Worm (Caenorhabditis elegans) whole organism, young adult: Measurements from ENCODE around the gene F49C12.5.

Experiments
- B0336.3 ChIP-seq: fragments of 200-800 bp; sonication (Bioruptor generic); IDR thresholded peaks from 2 replicates; pipeline ENCODE4 v1.3.6; 2022; ENCODE audit warnings: missing genetic modification characterization, missing compliant biosample characterization
- C06A6.2 ChIP-seq: fragments of 200-800 bp; sonication (Bioruptor generic); conservative IDR thresholded peaks from 2 replicates; pipeline ENCODE4 v1.3.6; 2022; ENCODE audit warnings: missing genetic modification characterization, missing compliant biosample characterization
- F10E7.11 ChIP-seq: sonication (generic microtip); optimal IDR thresholded peaks from 2 replicates; lab custom pipeline; 2017; ENCODE audit warnings: mild to moderate bottlenecking, missing genetic modification characterization, moderate library complexity, missing compliant biosample characterization
- F22D6.2 ChIP-seq: sonication (generic microtip); optimal IDR thresholded peaks from 2 replicates; lab custom pipeline; 2016; ENCODE audit warnings: mild to moderate bottlenecking, missing genetic modification characterization, missing compliant biosample characterization
- F37B4.10 ChIP-seq: fragments of 200-800 bp; sonication (Bioruptor generic); IDR thresholded peaks from 2 replicates; pipeline ENCODE4 v1.3.6; 2022; ENCODE audit warnings: missing genetic modification characterization, missing compliant biosample characterization
- F39B2.1 ChIP-seq: fragments of 200-800 bp; sonication (Bioruptor generic); IDR thresholded peaks from 2 replicates; pipeline ENCODE4 v1.3.6; 2022; ENCODE audit warnings: missing genetic modification reagents, missing genetic modification characterization, missing compliant biosample characterization
- F55B11.4 ChIP-seq: sonication (generic microtip); optimal IDR thresholded peaks from 2 replicates; lab custom pipeline; 2016; ENCODE audit warnings: missing compliant biosample characterization, missing genetic modification characterization, borderline replicate concordance; ENCODE audit not compliant: insufficient read depth
- akir-1 ChIP-seq: fragments of 200-800 bp; sonication (Bioruptor generic); optimal IDR thresholded peaks from 2 replicates; lab custom pipeline; 2018; ENCODE audit warnings: mild to moderate bottlenecking, missing genetic modification characterization, moderate library complexity, missing compliant biosample characterization
- ama-1 ChIP-seq, 3 experiments: fragments of 150-350 bp in 1 of 3; sonication (generic microtip) in 2 of 3; optimal IDR thresholded peaks; 2 replicates each; lab custom pipeline; 2014 to 2018; ENCODE audit warnings: missing biosample characterization in 2 of 3, missing genetic modification characterization in 2 of 3, missing genetic modification reagents in 2 of 3
- atf-7 ChIP-seq: sonication (generic microtip); optimal IDR thresholded peaks from 2 replicates; lab custom pipeline; 2017; ENCODE audit warnings: mild to moderate bottlenecking, missing genetic modification characterization, missing compliant biosample characterization
- attf-3 ChIP-seq: fragments of 200-800 bp; sonication (Bioruptor generic); conservative IDR thresholded peaks from 2 replicates; pipeline ENCODE4 v1.3.6; 2022; ENCODE audit warnings: missing genetic modification reagents, missing genetic modification characterization, missing compliant biosample characterization
- attf-6 ChIP-seq: fragments of 200-800 bp; sonication (Bioruptor generic); IDR thresholded peaks from 2 replicates; pipeline ENCODE4 v1.3.6; 2022; ENCODE audit warnings: missing genetic modification reagents, missing genetic modification characterization, missing compliant biosample characterization
- bed-1 ChIP-seq: fragments of 200-800 bp; sonication (Bioruptor generic); IDR thresholded peaks from 2 replicates; pipeline ENCODE4 v1.3.6; 2022; ENCODE audit warnings: missing genetic modification reagents, missing genetic modification characterization, missing compliant biosample characterization
- ccch-3 ChIP-seq: fragments of 200-800 bp; sonication (Bioruptor generic); optimal IDR thresholded peaks from 2 replicates; lab custom pipeline; 2018; ENCODE audit warnings: mild to moderate bottlenecking, missing genetic modification characterization, missing compliant biosample characterization
- cebp-2 ChIP-seq: fragments of 200-800 bp; sonication (Bioruptor generic); IDR thresholded peaks from 2 replicates; pipeline ENCODE4 v1.3.6; 2022; ENCODE audit warnings: missing genetic modification characterization, missing compliant biosample characterization
- ceh-27 ChIP-seq: fragments of 200-800 bp; sonication (Bioruptor generic); optimal IDR thresholded peaks from 2 replicates; lab custom pipeline; 2018; ENCODE audit warnings: mild to moderate bottlenecking, missing genetic modification characterization, moderate library complexity, missing compliant biosample characterization
- dpff-1 ChIP-seq: sonication (generic microtip); optimal IDR thresholded peaks from 2 replicates; lab custom pipeline; 2017; ENCODE audit warnings: mild to moderate bottlenecking, missing genetic modification characterization, missing compliant biosample characterization
- egl-18 ChIP-seq: fragments of 200-800 bp; sonication (Bioruptor generic); IDR thresholded peaks from 2 replicates; pipeline ENCODE4 v1.3.6; 2022; ENCODE audit warnings: missing genetic modification reagents, missing genetic modification characterization, missing compliant biosample characterization
- ekl-4 ChIP-seq: fragments of 200-800 bp; sonication (Bioruptor generic); IDR thresholded peaks from 2 replicates; pipeline ENCODE4 v1.3.6; 2022; ENCODE audit warnings: missing genetic modification reagents, missing genetic modification characterization, missing compliant biosample characterization
- ets-4 ChIP-seq: fragments of 200-800 bp; sonication (Bioruptor generic); optimal IDR thresholded peaks from 2 replicates; lab custom pipeline; 2018; ENCODE audit warnings: mild to moderate bottlenecking, missing genetic modification characterization, missing compliant biosample characterization
- hlh-26 ChIP-seq: fragments of 200-800 bp; sonication (Bioruptor generic); conservative IDR thresholded peaks from 2 replicates; pipeline ENCODE4 v1.3.6; 2022; ENCODE audit warnings: missing genetic modification reagents, missing genetic modification characterization, missing compliant biosample characterization
- hsf-1 ChIP-seq: fragments of 200-800 bp; sonication (Bioruptor generic); IDR thresholded peaks from 2 replicates; pipeline ENCODE4 v1.3.6; 2022; ENCODE audit warnings: missing genetic modification reagents, missing genetic modification characterization, missing compliant biosample characterization
- lin-35 ChIP-seq, 3 experiments: fragments of 150-350 bp in 2 of 3; sonication (generic microtip) in 1 of 3; optimal IDR thresholded peaks; 2 replicates each; lab custom pipeline; 2014 to 2018; ENCODE audit warnings: missing biosample characterization in 3 of 3, missing genetic modification characterization in 3 of 3, missing genetic modification reagents in 3 of 3
- lin-40 ChIP-seq: sonication (generic microtip); optimal IDR thresholded peaks from 2 replicates; lab custom pipeline; 2016; ENCODE audit warnings: missing genetic modification characterization, mild to moderate bottlenecking, missing compliant biosample characterization, missing genotype, missing genetic modification reagents
- lir-1 ChIP-seq: fragments of 200-800 bp; sonication (Bioruptor generic); conservative IDR thresholded peaks from 2 replicates; pipeline ENCODE4 v1.3.6; 2022; ENCODE audit warnings: missing genetic modification reagents, missing genetic modification characterization, missing compliant biosample characterization
- madf-6 ChIP-seq: fragments of 200-800 bp; sonication (Bioruptor generic); IDR thresholded peaks from 2 replicates; pipeline ENCODE4 v1.3.6; 2022; ENCODE audit warnings: missing genetic modification reagents, missing genetic modification characterization, missing compliant biosample characterization
- mcd-1 ChIP-seq: fragments of 200-800 bp; sonication (Bioruptor generic); IDR thresholded peaks from 2 replicates; pipeline ENCODE4 v1.3.6; 2022; ENCODE audit warnings: missing genetic modification reagents, missing genetic modification characterization, missing compliant biosample characterization
- mel-28 ChIP-seq: sonication (generic microtip); optimal IDR thresholded peaks from 2 replicates; lab custom pipeline; 2016; ENCODE audit warnings: borderline replicate concordance, mild to moderate bottlenecking, missing genetic modification characterization, missing compliant biosample characterization
- mes-4 ChIP-seq: sonication (generic microtip); optimal IDR thresholded peaks from 2 replicates; lab custom pipeline; 2016; ENCODE audit warnings: missing genotype, missing genetic modification characterization, missing compliant biosample characterization
- nfya-2 ChIP-seq: fragments of 200-800 bp; sonication (Bioruptor generic); IDR thresholded peaks from 2 replicates; pipeline ENCODE4 v1.3.6; 2022; ENCODE audit warnings: missing genetic modification reagents, missing genetic modification characterization, missing compliant biosample characterization
- sdz-38 ChIP-seq: sonication (generic microtip); optimal IDR thresholded peaks from 2 replicates; lab custom pipeline; 2016; ENCODE audit warnings: missing genotype, missing genetic modification characterization, missing compliant biosample characterization
- snpc-1.1 ChIP-seq: sonication (generic microtip); optimal IDR thresholded peaks from 2 replicates; lab custom pipeline; 2017; ENCODE audit warnings: missing genetic modification characterization, mild to moderate bottlenecking, missing compliant biosample characterization, antibody characterized with exemption, moderate library complexity, missing genotype, missing genetic modification reagents; ENCODE audit not compliant: insufficient read depth
- snpc-4 ChIP-seq, 5 experiments: fragments of 150-350 bp in 1 of 5; sonication (generic microtip) in 4 of 5; optimal IDR thresholded peaks; 2 replicates each; lab custom pipeline; 2014 to 2018; ENCODE audit warnings: missing genetic modification characterization in 5 of 5, missing biosample characterization in 3 of 5, antibody characterized with exemption in 2 of 5, mild to moderate bottlenecking in 2 of 5, missing compliant biosample characterization in 2 of 5, missing genotype in 2 of 5, moderate library complexity in 2 of 5, missing genetic modification reagents in 1 of 5
- somi-1 ChIP-seq: fragments of 200-800 bp; sonication (Bioruptor generic); optimal IDR thresholded peaks from 2 replicates; lab custom pipeline; 2018; ENCODE audit warnings: mild to moderate bottlenecking, missing genetic modification characterization, missing compliant biosample characterization
- unc-130 ChIP-seq: sonication (generic microtip); optimal IDR thresholded peaks from 2 replicates; lab custom pipeline; 2016; ENCODE audit warnings: missing genetic modification reagents, missing genetic modification characterization, missing compliant biosample characterization
- ztf-22 ChIP-seq: fragments of 200-800 bp; sonication (Bioruptor generic); optimal IDR thresholded peaks from 2 replicates; lab custom pipeline; 2018; ENCODE audit warnings: mild to moderate bottlenecking, missing genetic modification characterization, moderate library complexity, missing compliant biosample characterization

Gene F49C12.5

DNA sequence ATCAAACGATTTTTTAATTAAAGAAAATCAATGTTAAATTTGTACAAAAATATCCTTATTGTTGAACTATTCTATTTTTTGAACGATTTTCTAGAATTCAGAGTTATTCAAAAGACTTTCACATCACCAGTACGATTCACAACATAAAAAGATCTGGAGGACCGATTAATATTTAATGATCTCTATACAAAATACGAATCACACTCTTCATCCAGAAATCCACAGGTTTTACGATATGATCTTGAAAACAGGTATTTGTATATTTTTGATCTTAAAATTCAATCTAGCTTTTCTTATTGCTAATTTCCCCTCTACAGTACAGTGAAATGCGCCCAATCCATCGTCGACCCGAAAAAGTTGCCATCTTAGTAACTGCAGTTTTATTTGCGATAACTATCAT lies at the start of gene F49C12.5:
F49C12.5 (plus strand) TSS at position 301 of the 400 bp plus-strand sequence.
- TF ChIP-seq mcd-1 = no peak
- no peak for TF ChIP-seq atf-7
- TF ChIP-seq mes-4 = no peak
- no peak for TF ChIP-seq snpc-1.1 (tag; lab: Kevin White, UChicago)
- TF ChIP-seq cebp-2 (GFP tag; lab: Robert Waterston, UW) = no peak
- TF ChIP-seq F37B4.10 (GFP tag; lab: Robert Waterston, UW) = no peak
- no peak for TF ChIP-seq somi-1
- TF ChIP-seq F55B11.4 (tag; lab: Kevin White, UChicago) = no peak

DNA sequence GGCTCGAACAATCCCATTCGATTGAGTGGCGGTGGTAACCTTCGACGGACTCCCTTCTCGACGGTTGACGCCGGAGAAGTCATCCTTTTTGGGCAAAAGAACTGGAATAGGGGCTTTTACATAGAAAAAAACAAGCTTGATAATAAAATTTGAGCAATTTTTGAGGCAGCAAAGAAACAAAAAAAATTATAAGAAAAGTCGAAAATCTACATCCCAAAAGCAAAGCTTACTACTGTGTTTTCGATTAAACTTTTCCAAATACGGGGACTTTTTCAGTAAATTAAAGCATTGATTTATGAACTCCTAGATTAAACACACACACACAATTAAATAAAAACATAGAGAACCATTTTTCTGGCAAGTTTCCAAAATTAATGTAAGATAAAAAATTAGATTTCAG lies 48.7 kb upstream of the F49C12.5 start, which contains the start of gene Y11D7A.9:
Y11D7A.9 (minus strand) TSS at position 101 of the 400 bp plus-strand sequence.
- TF ChIP-seq egl-18 (no peak), B0336.3 (GFP tag; lab: Robert Waterston, UW) (no peak), ccch-3 (GFP tag; lab: Kevin White, UChicago) (no peak), dpff-1 (no peak), atf-7 (no peak)
- TF ChIP-seq, all 124 proteins: peak for 0

DNA sequence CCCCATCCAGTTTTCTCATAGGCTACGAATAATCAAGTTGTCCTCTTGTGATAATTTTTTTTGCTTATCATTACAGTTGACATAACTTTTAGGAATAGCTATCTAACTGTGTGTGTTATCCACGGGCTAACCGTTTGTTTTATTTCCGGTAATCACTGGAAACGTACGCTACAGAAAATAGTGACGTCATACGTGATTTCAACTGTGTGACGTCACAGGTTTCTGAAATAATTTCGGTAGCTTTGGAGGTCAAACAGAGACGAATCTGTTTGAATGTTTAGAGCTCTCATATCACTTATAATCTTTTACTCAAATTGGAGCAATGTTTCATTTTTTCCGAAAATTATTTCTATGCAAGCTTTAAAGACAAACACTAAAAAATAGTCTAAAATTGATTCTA lies 47.9 kb upstream of the F49C12.5 start:
- no peak for TF ChIP-seq lin-35 (GFP tag; optimal IDR thresholded peaks at IDR 0.05; lab: Kevin White, UChicago)
- no peak for TF ChIP-seq mel-28
- no peak for TF ChIP-seq F22D6.2
- TF ChIP-seq C06A6.2 (GFP tag; lab: Robert Waterston, UW) = no peak
- no peak for TF ChIP-seq ztf-22 (GFP tag; lab: Kevin White, UChicago)
- no peak for TF ChIP-seq lin-40 (tag; lab: Kevin White, UChicago)
- TF ChIP-seq sdz-38 (tag; lab: Kevin White, UChicago) = no peak
- no peak for TF ChIP-seq unc-130 (GFP tag; lab: Kevin White, UChicago)
- no peak for TF ChIP-seq ekl-4
- no peak for TF ChIP-seq ets-4 (GFP tag; lab: Kevin White, UChicago)
- TF ChIP-seq lir-1 (GFP tag; lab: Robert Waterston, UW) = no peak
- no peak for TF ChIP-seq ceh-27
- no peak for TF ChIP-seq nfya-2 (GFP tag; lab: Robert Waterston, UW)

DNA sequence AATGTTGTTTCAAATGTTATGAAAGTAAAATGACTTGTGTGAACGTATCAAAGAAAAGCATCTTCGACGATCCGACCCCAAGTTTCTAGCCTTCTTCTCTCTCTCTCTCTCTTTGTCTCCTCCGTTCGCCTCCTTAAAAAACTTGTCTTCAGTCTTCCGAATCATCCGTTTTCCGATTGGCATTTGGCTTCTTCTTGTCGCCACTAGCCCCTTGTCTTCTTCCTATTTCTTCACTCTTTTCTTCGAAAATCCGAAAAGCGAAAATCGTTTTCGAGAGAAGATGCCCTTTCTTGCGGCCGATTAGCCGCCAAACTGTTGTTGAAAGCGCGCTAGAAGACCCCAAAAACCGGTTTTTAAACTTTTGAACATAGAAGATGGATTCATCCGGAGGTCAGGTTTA lies 46.2 kb upstream of the F49C12.5 start:
- no peak for TF ChIP-seq snpc-4 (GFP tag; optimal IDR thresholded peaks at IDR 0.05; lab: Kevin White, UChicago)
- peak in 1 of 4 experiments; percentile 11 for TF ChIP-seq snpc-4 (tag; optimal IDR thresholded peaks at IDR 0.05; lab: Kevin White, UChicago)
- TF ChIP-seq hlh-26 = no peak
- peak; percentile 24; the same call in 1 of the 2 replicates for TF ChIP-seq ekl-4
- no peak for TF ChIP-seq hsf-1
- peak; percentile 69 for TF ChIP-seq ama-1 (optimal IDR thresholded peaks at IDR 0.05; lab: Kevin White, UChicago)
- TF ChIP-seq ama-1 (GFP tag; optimal IDR thresholded peaks at IDR 0.05; lab: Kevin White, UChicago) = no peak
- 0 out of 2 replicates have a peak, but pooled peaks have one; percentile 21 for TF ChIP-seq attf-3 (GFP tag; lab: Robert Waterston, UW)
- 0 out of 2 replicates have a peak, but pooled peaks have one; percentile 21 for TF ChIP-seq madf-6

DNA sequence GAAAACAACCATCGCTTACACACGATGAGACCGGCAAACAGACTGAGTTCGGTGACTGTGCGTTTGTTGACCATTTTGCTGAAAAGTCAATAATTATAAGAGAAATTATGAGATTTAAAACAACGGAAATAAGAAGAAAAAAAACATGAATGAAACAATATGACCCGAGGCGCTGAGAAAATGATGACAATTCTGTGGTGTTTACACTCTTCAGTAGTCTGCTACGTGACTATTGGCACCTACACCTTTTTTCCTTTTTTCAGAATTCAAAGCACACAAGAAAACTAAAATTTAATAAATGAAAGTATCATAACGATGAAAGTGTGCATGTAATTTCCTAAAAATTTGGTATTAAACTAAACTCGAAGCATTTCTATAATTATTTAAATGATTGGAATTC lies 45.0 kb upstream of the F49C12.5 start, which contains the start of gene Y11D7A.10:
Y11D7A.10 (minus strand) TSS at position 82 of the 400 bp plus-strand sequence.
- TF ChIP-seq attf-6 (GFP tag; lab: Robert Waterston, UW) (no peak), F22D6.2 (no peak), snpc-1.1 (tag; lab: Kevin White, UChicago) (no peak), ets-4 (GFP tag; lab: Kevin White, UChicago) (no peak), F10E7.11 (tag; lab: Kevin White, UChicago) (no peak), F39B2.1 (GFP tag; lab: Robert Waterston, UW) (no peak), bed-1 (no peak), akir-1 (GFP tag; lab: Kevin White, UChicago) (no peak)
